Fruit fly (Drosophila melanogaster): ENCODE data around the gene Wdr81.

The Wdr81 gene

dm6 chr2L:11970343-11970742, 50.4 kb downstream of the Wdr81 start:
- TF ChIP-seq Mio (GFP tag; optimal IDR thresholded peaks at IDR 0.05) (no peak), fru (GFP tag; optimal IDR thresholded peaks at IDR 0.05) (no peak), dl (GFP tag; optimal IDR thresholded peaks at IDR 0.05; ENCODE audit: insufficient read depth in 1 of 2, partially characterized antibody in 2 of 2) (no peak), Hnf4 (GFP tag; optimal IDR thresholded peaks at IDR 0.05) (no peak), Sp1 (GFP tag; optimal IDR thresholded peaks at IDR 0.05) (no peak), brk (GFP tag; optimal IDR thresholded peaks at IDR 0.05) (no peak), tai (GFP tag; optimal IDR thresholded peaks at IDR 0.05) (no peak), Dif (GFP tag; optimal IDR thresholded peaks at IDR 0.05; ENCODE audit: partially characterized antibody) (no peak), dmrt93B (GFP tag; optimal IDR thresholded peaks at IDR 0.05) (no peak), woc (GFP tag; optimal IDR thresholded peaks at IDR 0.05) (no peak), Jra (GFP tag; optimal IDR thresholded peaks at IDR 0.05) (no peak), ey (GFP tag; optimal IDR thresholded peaks at IDR 0.05) (no peak), HLH106 (tag; optimal IDR thresholded peaks at IDR 0.05) (no peak)

- no peak for TF ChIP-seq Vsx2 (GFP tag; optimal IDR thresholded peaks at IDR 0.05; ENCODE audit: partially characterized antibody)
- TF ChIP-seq Rel (GFP tag; optimal IDR thresholded peaks at IDR 0.05) = no peak
- TF ChIP-seq Rel (tag; optimal IDR thresholded peaks at IDR 0.05) = peak; percentile 73
Measured at dm6 chr2L:11969424-11969823, 51.3 kb downstream of the Wdr81 start.

dm6 chr2L:11968581-11969272, 52.0 kb downstream of the Wdr81 start:
- no peak for TF ChIP-seq brk (GFP tag; optimal IDR thresholded peaks at IDR 0.05)
- no peak for TF ChIP-seq Myc (optimal IDR thresholded peaks at IDR 0.05)
- TF ChIP-seq usp (GFP tag; optimal IDR thresholded peaks at IDR 0.05) = no peak
- TF ChIP-seq Vsx2 (GFP tag; optimal IDR thresholded peaks at IDR 0.05; ENCODE audit: partially characterized antibody) = no peak
- no peak for TF ChIP-seq Hr83 (GFP tag; optimal IDR thresholded peaks at IDR 0.05; ENCODE audit: poor library complexity, severe bottlenecking)
- peak in 1 of 2 experiments; percentile 15 for TF ChIP-seq dl (GFP tag; optimal IDR thresholded peaks at IDR 0.05; ENCODE audit: insufficient read depth in 1 of 2, partially characterized antibody in 2 of 2)
- TF ChIP-seq Rel (GFP tag; optimal IDR thresholded peaks at IDR 0.05) = no peak
- TF ChIP-seq Rel (tag; optimal IDR thresholded peaks at IDR 0.05) = no peak
- TF ChIP-seq br (GFP tag; optimal IDR thresholded peaks at IDR 0.05) = peak; percentile 39
- TF ChIP-seq Dif (GFP tag; optimal IDR thresholded peaks at IDR 0.05; ENCODE audit: partially characterized antibody) = peak; percentile 37
- TF ChIP-seq rgr (GFP tag; optimal IDR thresholded peaks at IDR 0.05) = peak; percentile 18
- no peak for TF ChIP-seq Hr78 (GFP tag; optimal IDR thresholded peaks at IDR 0.05)
- TF ChIP-seq Hnf4 (GFP tag; optimal IDR thresholded peaks at IDR 0.05) = peak; percentile 36
- peak; percentile 44 for TF ChIP-seq psq (GFP tag; optimal IDR thresholded peaks at IDR 0.05)
- TF ChIP-seq jim (GFP tag; optimal IDR thresholded peaks at IDR 0.05) = no peak
- no peak for TF ChIP-seq CrebA (GFP tag; optimal IDR thresholded peaks at IDR 0.05; ENCODE audit: borderline replicate concordance)
- TF ChIP-seq h (GFP tag; optimal IDR thresholded peaks at IDR 0.05) = peak; percentile 60
- peak; percentile 48 for TF ChIP-seq fru (GFP tag; optimal IDR thresholded peaks at IDR 0.05)
- TF ChIP-seq HLH106 (tag; optimal IDR thresholded peaks at IDR 0.05) = peak; percentile 39
- no peak for TF ChIP-seq Abd-B (GFP tag; optimal IDR thresholded peaks at IDR 0.05)
- no peak for TF ChIP-seq sage (GFP tag; optimal IDR thresholded peaks at IDR 0.05)
- TF ChIP-seq Dfd (GFP tag; optimal IDR thresholded peaks at IDR 0.05) = no peak
- TF ChIP-seq woc (GFP tag; optimal IDR thresholded peaks at IDR 0.05) = peak; percentile 81
- TF ChIP-seq Sp1 (GFP tag; optimal IDR thresholded peaks at IDR 0.05) = peak; percentile 55
- no peak for TF ChIP-seq dsf (GFP tag; optimal IDR thresholded peaks at IDR 0.05; ENCODE audit: borderline replicate concordance)
- peak; percentile 25 for TF ChIP-seq Jra (GFP tag; optimal IDR thresholded peaks at IDR 0.05)
- no peak for TF ChIP-seq N (GFP tag; optimal IDR thresholded peaks at IDR 0.05)
- peak; percentile 5 for TF ChIP-seq CG9705 (GFP tag; optimal IDR thresholded peaks at IDR 0.05)
- no peak for TF ChIP-seq Mio (GFP tag; optimal IDR thresholded peaks at IDR 0.05)
- no peak for TF ChIP-seq tai (GFP tag; optimal IDR thresholded peaks at IDR 0.05)
- no peak for TF ChIP-seq CG32264 (GFP tag; optimal IDR thresholded peaks at IDR 0.05)
- TF ChIP-seq ey (GFP tag; optimal IDR thresholded peaks at IDR 0.05) = peak; percentile 54
- TF ChIP-seq OdsH (GFP tag; optimal IDR thresholded peaks at IDR 0.05) = peak; percentile 9
- TF ChIP-seq sv (GFP tag; optimal IDR thresholded peaks at IDR 0.05) = no peak
- peak; percentile 57 for TF ChIP-seq dmrt93B (GFP tag; optimal IDR thresholded peaks at IDR 0.05)
- TF ChIP-seq foxo (GFP tag; optimal IDR thresholded peaks at IDR 0.05) = peak in 1 of 2 experiments; percentile 57
- TF ChIP-seq lola (GFP tag; optimal IDR thresholded peaks at IDR 0.05) = no peak
- no peak for TF ChIP-seq GATAd (GFP tag; optimal IDR thresholded peaks at IDR 0.05)
- TF ChIP-seq pan (optimal IDR thresholded peaks at IDR 0.05) = no peak

Data from whole organism, wandering third instar larva.